Worm (Caenorhabditis elegans): ENCODE data around the gene ZK867.2.

DNA sequence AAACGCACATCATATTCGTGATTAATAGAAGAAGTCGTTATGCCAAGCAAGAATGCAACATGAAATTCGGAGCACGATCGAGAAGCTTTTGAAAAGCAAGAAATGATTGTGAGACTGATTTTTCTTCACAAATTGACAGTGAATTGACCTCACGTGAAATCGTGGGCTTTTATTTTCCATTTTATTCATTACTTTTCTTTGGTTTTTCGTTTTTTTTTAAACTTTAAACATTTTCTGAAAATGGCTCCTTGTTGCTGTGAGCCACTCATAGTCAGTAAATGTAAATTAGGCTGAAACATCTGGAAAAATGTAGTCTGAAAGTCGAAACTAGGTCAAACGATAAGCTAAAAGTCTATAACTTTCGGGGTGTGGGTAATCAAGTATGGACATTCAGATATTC, 1.3 kb upstream of the ZK867.2 start, which contains the start of gene C55B6.5:
- TF ChIP-seq ztf-23 (GFP tag; IDR thresholded peaks at IDR 0.05) (no peak), med-1 (GFP tag; optimal IDR thresholded peaks at IDR 0.05; ENCODE audit: insufficient read depth) (no peak), flt-1 (GFP tag; IDR thresholded peaks at IDR 0.05) (no peak), klf-2 (GFP tag; conservative IDR thresholded peaks at IDR 0.05) (no peak), cog-1 (tag; optimal IDR thresholded peaks at IDR 0.05) (no peak), tab-1 (GFP tag; IDR thresholded peaks at IDR 0.05) (no peak), T22C8.4 (GFP tag; IDR thresholded peaks at IDR 0.05) (no peak), ztf-29 (GFP tag; IDR thresholded peaks at IDR 0.05) (no peak)

Measured in whole organism, midembryonic.